Fruit fly (Drosophila melanogaster): ENCODE data around the gene rod.

The rod gene

dm6 chr3R:31612564-31612963 lies 31.8 kb downstream of the rod start, which contains the start of gene CycG:
TSS of gene CycG (minus strand) at chr3R:31612664.
- TF ChIP-seq EcR (GFP tag; optimal IDR thresholded peaks at IDR 0.05) (no peak), CG32121 (GFP tag; IDR thresholded peaks at IDR 0.05) (no peak), gl (tag; optimal IDR thresholded peaks at IDR 0.05) (no peak), CG14655 (GFP tag; optimal IDR thresholded peaks at IDR 0.05) (no peak), CG4496 (GFP tag; IDR thresholded peaks at IDR 0.05) (no peak), Snoo (tag; optimal IDR thresholded peaks at IDR 0.05) (no peak), CG34367 (tag; optimal IDR thresholded peaks at IDR 0.05) (no peak), CG13204 (GFP tag; optimal IDR thresholded peaks at IDR 0.05) (no peak), Ets98B (GFP tag; IDR thresholded peaks at IDR 0.05) (no peak), fd96Ca (GFP tag; IDR thresholded peaks at IDR 0.05) (no peak), CG15710 (tag; optimal IDR thresholded peaks at IDR 0.05) (no peak), CG8301 (tag; optimal IDR thresholded peaks at IDR 0.05) (no peak), D1 (tag; optimal IDR thresholded peaks at IDR 0.05) (no peak), CG10348 (GFP tag; IDR thresholded peaks at IDR 0.05) (no peak), CG9948 (tag; optimal IDR thresholded peaks at IDR 0.05) (no peak), Pif1B (GFP tag; optimal IDR thresholded peaks at IDR 0.05) (no peak), CG12605 (GFP tag; IDR thresholded peaks at IDR 0.05) (no peak), CG8159 (tag; optimal IDR thresholded peaks at IDR 0.05) (no peak), rn (GFP tag; IDR thresholded peaks at IDR 0.05) (no peak), Pif1A (GFP tag; optimal IDR thresholded peaks at IDR 0.05) (no peak)

DNA sequence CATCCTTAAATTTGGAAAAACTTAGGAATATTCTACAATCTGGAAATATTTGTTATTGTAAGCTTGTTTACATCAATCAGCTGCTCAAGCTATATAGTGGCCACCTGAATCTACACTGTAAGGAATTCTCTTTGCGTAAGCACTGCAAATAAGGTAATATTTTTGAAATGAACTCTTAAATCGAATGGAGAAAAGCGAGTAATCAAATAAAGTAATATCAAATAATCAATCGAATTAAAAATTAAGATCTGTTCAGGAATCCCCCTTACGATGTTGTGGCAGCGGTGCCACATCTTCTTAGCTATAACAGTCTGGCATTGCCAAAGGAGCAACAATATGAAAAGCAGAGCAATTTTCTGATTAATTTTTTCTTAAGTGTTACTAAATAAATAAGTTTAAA lies 35.2 kb downstream of the rod start, which contains the start of the genes Mnat9 and CG1792:
TSS of gene Mnat9 (minus strand) at position 160 of the 400 bp plus-strand sequence.
TSS of gene CG1792 (plus strand) at position 303 of the 400 bp plus-strand sequence.
- TF ChIP-seq CG9948 (tag; optimal IDR thresholded peaks at IDR 0.05) (peak; percentile 99), fd96Ca (GFP tag; IDR thresholded peaks at IDR 0.05) (peak; percentile 99), rn (GFP tag; IDR thresholded peaks at IDR 0.05) (peak; percentile 99), D1 (tag; optimal IDR thresholded peaks at IDR 0.05) (no peak), CG13204 (GFP tag; optimal IDR thresholded peaks at IDR 0.05) (peak; percentile 88), CG32121 (GFP tag; IDR thresholded peaks at IDR 0.05) (peak; percentile 99), EcR (GFP tag; optimal IDR thresholded peaks at IDR 0.05) (peak; percentile 51), Snoo (tag; optimal IDR thresholded peaks at IDR 0.05) (peak; percentile 98), CG12605 (GFP tag; IDR thresholded peaks at IDR 0.05) (peak; percentile 99), CG4496 (GFP tag; IDR thresholded peaks at IDR 0.05) (peak; percentile 100), CG17806 (tag; optimal IDR thresholded peaks at IDR 0.05) (peak; percentile 99), Pif1A (GFP tag; optimal IDR thresholded peaks at IDR 0.05) (peak; percentile 98), CG14655 (GFP tag; optimal IDR thresholded peaks at IDR 0.05) (peak; percentile 98), CG34367 (tag; optimal IDR thresholded peaks at IDR 0.05) (peak; percentile 99), CG8159 (tag; optimal IDR thresholded peaks at IDR 0.05) (peak; percentile 98), gl (tag; optimal IDR thresholded peaks at IDR 0.05) (peak; percentile 96), CG15710 (tag; optimal IDR thresholded peaks at IDR 0.05) (peak; percentile 98), Ets98B (GFP tag; IDR thresholded peaks at IDR 0.05) (peak; percentile 99), CG8301 (tag; optimal IDR thresholded peaks at IDR 0.05) (peak; percentile 99), CG10348 (GFP tag; IDR thresholded peaks at IDR 0.05) (peak; percentile 95), Pif1B (GFP tag; optimal IDR thresholded peaks at IDR 0.05) (peak; percentile 98)

DNA sequence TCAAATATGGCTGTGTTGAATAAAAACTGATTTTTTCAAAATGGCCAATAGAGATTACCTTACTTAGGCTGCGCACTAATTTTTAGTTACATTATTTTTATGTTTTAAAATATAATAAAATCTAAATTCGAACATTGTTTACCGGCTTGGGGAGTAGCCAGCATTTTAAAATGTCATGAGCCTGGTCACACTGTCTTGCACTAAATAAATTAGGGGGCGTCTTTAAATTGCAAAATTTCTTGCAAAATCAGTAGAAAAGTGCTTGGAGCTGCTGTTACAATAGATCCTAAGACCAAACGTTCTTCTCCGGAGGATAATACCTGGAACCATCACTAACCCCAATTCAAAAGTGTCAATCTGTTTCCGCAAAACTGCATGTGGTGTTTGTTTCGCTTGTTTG lies 37.0 kb downstream of the rod start, which contains the start of gene pasha:
TSS of gene pasha (plus strand) at position 177 of the 400 bp plus-strand sequence.
- no peak for TF ChIP-seq Pif1B (GFP tag; optimal IDR thresholded peaks at IDR 0.05)
- TF ChIP-seq CG4496 (GFP tag; IDR thresholded peaks at IDR 0.05), result no peak
- no peak for TF ChIP-seq Pif1A (GFP tag; optimal IDR thresholded peaks at IDR 0.05)
- no peak for TF ChIP-seq fd96Ca (GFP tag; IDR thresholded peaks at IDR 0.05)
- TF ChIP-seq CG15710 (tag; optimal IDR thresholded peaks at IDR 0.05), result no peak
- no peak for TF ChIP-seq Snoo (tag; optimal IDR thresholded peaks at IDR 0.05)

DNA sequence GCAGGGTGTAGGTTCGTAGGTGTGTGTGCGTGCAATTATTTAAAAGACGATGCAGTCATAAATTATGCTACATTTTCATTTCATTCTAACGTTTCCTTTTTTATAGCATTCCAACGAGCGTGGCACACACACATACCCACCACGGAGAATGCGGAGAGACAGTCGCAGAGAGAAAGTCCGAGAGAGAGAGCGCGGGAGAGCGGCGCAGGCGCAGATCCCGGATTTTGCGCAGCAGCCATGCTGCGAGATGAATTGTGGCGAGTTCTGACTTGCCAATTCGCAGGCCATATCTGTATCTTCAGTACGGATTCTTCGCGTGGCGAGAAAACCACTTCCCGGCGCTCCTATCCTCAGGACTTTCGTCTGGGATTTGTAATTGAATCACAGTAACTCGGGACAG lies 41.1 kb downstream of the rod start, which contains the start of gene kek6:
TSS of gene kek6 (plus strand) at position 323 of the 400 bp plus-strand sequence.
- TF ChIP-seq CG12605 (GFP tag; IDR thresholded peaks at IDR 0.05) (no peak), Ets98B (GFP tag; IDR thresholded peaks at IDR 0.05) (no peak), Pif1A (GFP tag; optimal IDR thresholded peaks at IDR 0.05) (no peak), CG9948 (tag; optimal IDR thresholded peaks at IDR 0.05) (no peak), gl (tag; optimal IDR thresholded peaks at IDR 0.05) (no peak), CG8301 (tag; optimal IDR thresholded peaks at IDR 0.05) (no peak), CG34367 (tag; optimal IDR thresholded peaks at IDR 0.05) (no peak), CG8159 (tag; optimal IDR thresholded peaks at IDR 0.05) (no peak), fd96Ca (GFP tag; IDR thresholded peaks at IDR 0.05) (no peak), Snoo (tag; optimal IDR thresholded peaks at IDR 0.05) (no peak), CG32121 (GFP tag; IDR thresholded peaks at IDR 0.05) (no peak), CG4496 (GFP tag; IDR thresholded peaks at IDR 0.05) (no peak), CG14655 (GFP tag; optimal IDR thresholded peaks at IDR 0.05) (no peak)

- no peak for TF ChIP-seq CG34367 (tag; optimal IDR thresholded peaks at IDR 0.05)
- TF ChIP-seq CG14655 (GFP tag; optimal IDR thresholded peaks at IDR 0.05), result no peak
- TF ChIP-seq Snoo (tag; optimal IDR thresholded peaks at IDR 0.05), result no peak
- no peak for TF ChIP-seq CG9948 (tag; optimal IDR thresholded peaks at IDR 0.05)
- TF ChIP-seq fd96Ca (GFP tag; IDR thresholded peaks at IDR 0.05), result no peak
Measured at dm6 chr3R:31622648-31623047, 41.9 kb downstream of the rod start.

- TF ChIP-seq CG34367 (tag; optimal IDR thresholded peaks at IDR 0.05) (no peak), CG9948 (tag; optimal IDR thresholded peaks at IDR 0.05) (no peak), CG14655 (GFP tag; optimal IDR thresholded peaks at IDR 0.05) (no peak), CG15710 (tag; optimal IDR thresholded peaks at IDR 0.05) (no peak), Pif1B (GFP tag; optimal IDR thresholded peaks at IDR 0.05) (no peak), rn (GFP tag; IDR thresholded peaks at IDR 0.05) (no peak), CG10348 (GFP tag; IDR thresholded peaks at IDR 0.05) (no peak), CG8159 (tag; optimal IDR thresholded peaks at IDR 0.05) (no peak), EcR (GFP tag; optimal IDR thresholded peaks at IDR 0.05) (no peak), Ets98B (GFP tag; IDR thresholded peaks at IDR 0.05) (no peak), gl (tag; optimal IDR thresholded peaks at IDR 0.05) (no peak), fd96Ca (GFP tag; IDR thresholded peaks at IDR 0.05) (no peak), Snoo (tag; optimal IDR thresholded peaks at IDR 0.05) (no peak), CG17806 (tag; optimal IDR thresholded peaks at IDR 0.05) (no peak), CG12605 (GFP tag; IDR thresholded peaks at IDR 0.05) (no peak), CG32121 (GFP tag; IDR thresholded peaks at IDR 0.05) (no peak), CG4496 (GFP tag; IDR thresholded peaks at IDR 0.05) (no peak), Pif1A (GFP tag; optimal IDR thresholded peaks at IDR 0.05) (no peak), CG13204 (GFP tag; optimal IDR thresholded peaks at IDR 0.05) (no peak)
Measured at dm6 chr3R:31626237-31626636, 45.5 kb downstream of the rod start.

All from whole organism, pupa.